Fruit fly (Drosophila melanogaster) whole organism, pupa: ENCODE measurements around the gene Uch.
A peak's percentile ranks its signal among the peaks of the same experiment; 100 is the strongest.

ENCODE experiments used
- CG10348 ChIP-seq: fragments of 200-800 bp; sonication (Bioruptor generic); IDR thresholded peaks from 2 replicates; pipeline ENCODE4 v1.3.6; 2022; ENCODE audit warnings: missing biosample characterization, missing genetic modification characterization
- CG12605 ChIP-seq: fragments of 200-800 bp; sonication (Bioruptor generic); IDR thresholded peaks from 2 replicates; pipeline ENCODE4 v1.3.6; 2022; ENCODE audit warnings: missing biosample characterization, missing genetic modification characterization
- CG13204 ChIP-seq: fragments of 200-800 bp; sonication (Bioruptor generic); optimal IDR thresholded peaks from 2 replicates; lab custom pipeline; 2018; ENCODE audit warnings: missing biosample characterization, mild to moderate bottlenecking, missing genetic modification characterization, moderate library complexity
- CG14655 ChIP-seq: fragments of 200-800 bp; sonication (Bioruptor generic); optimal IDR thresholded peaks from 3 replicates; lab custom pipeline; 2017; ENCODE audit warnings: mild to moderate bottlenecking, missing biosample characterization, missing genetic modification reagents, missing genetic modification characterization
- CG15710 ChIP-seq: fragments of 200-800 bp; sonication (Bioruptor generic); optimal IDR thresholded peaks from 2 replicates; lab custom pipeline; 2018; ENCODE audit warnings: missing biosample characterization, mild to moderate bottlenecking, missing genetic modification characterization, moderate library complexity
- CG17806 ChIP-seq: fragments of 200-800 bp; sonication (Bioruptor generic); optimal IDR thresholded peaks from 2 replicates; lab custom pipeline; 2018; ENCODE audit warnings: missing biosample characterization, mild to moderate bottlenecking, missing genetic modification characterization, moderate library complexity
- CG32121 ChIP-seq: fragments of 200-800 bp; sonication (Bioruptor generic); IDR thresholded peaks from 2 replicates; pipeline ENCODE4 v1.3.6; 2022; ENCODE audit warnings: missing biosample characterization, missing genetic modification characterization
- CG34367 ChIP-seq: fragments of 200-800 bp; sonication (Bioruptor generic); optimal IDR thresholded peaks from 2 replicates; lab custom pipeline; 2018; ENCODE audit warnings: missing biosample characterization, mild to moderate bottlenecking, missing genetic modification characterization
- CG4496 ChIP-seq: fragments of 200-800 bp; sonication (Bioruptor generic); IDR thresholded peaks from 3 replicates; pipeline ENCODE4 v1.3.6; 2022; ENCODE audit warnings: missing biosample characterization, missing genetic modification characterization
- CG8159 ChIP-seq: fragments of 200-800 bp; sonication (Bioruptor generic); optimal IDR thresholded peaks from 3 replicates; lab custom pipeline; 2018; ENCODE audit warnings: missing biosample characterization, mild to moderate bottlenecking, missing genetic modification characterization, moderate library complexity
- CG8301 ChIP-seq: fragments of 200-800 bp; sonication (Bioruptor generic); optimal IDR thresholded peaks from 2 replicates; lab custom pipeline; 2018; ENCODE audit warnings: missing biosample characterization, mild to moderate bottlenecking, missing genetic modification characterization
- CG9948 ChIP-seq: fragments of 200-800 bp; sonication (Bioruptor generic); optimal IDR thresholded peaks from 2 replicates; lab custom pipeline; 2018; ENCODE audit warnings: missing biosample characterization, mild to moderate bottlenecking, missing genetic modification characterization, moderate library complexity
- D1 ChIP-seq: fragments of 200-800 bp; sonication (Bioruptor generic); optimal IDR thresholded peaks from 2 replicates; lab custom pipeline; 2018; ENCODE audit warnings: missing biosample characterization, mild to moderate bottlenecking, missing genetic modification characterization, moderate library complexity
- EcR ChIP-seq: fragments of 200-800 bp; sonication (Bioruptor generic); optimal IDR thresholded peaks from 3 replicates; lab custom pipeline; 2019; ENCODE audit warnings: missing biosample characterization, missing genetic modification characterization, mild to moderate bottlenecking, moderate library complexity, missing genetic modification reagents
- Ets98B ChIP-seq: fragments of 200-800 bp; sonication (Bioruptor generic); IDR thresholded peaks from 2 replicates; pipeline ENCODE4 v1.3.6; 2022; ENCODE audit warnings: missing biosample characterization, missing genetic modification characterization
- Pif1A ChIP-seq: fragments of 200-800 bp; sonication (Bioruptor generic); optimal IDR thresholded peaks from 3 replicates; lab custom pipeline; 2016; ENCODE audit warnings: missing biosample characterization, missing genetic modification characterization
- Pif1B ChIP-seq: fragments of 200-800 bp; sonication (Bioruptor generic); optimal IDR thresholded peaks from 3 replicates; lab custom pipeline; 2016; ENCODE audit warnings: missing biosample characterization, missing genetic modification characterization
- Snoo ChIP-seq: fragments of 200-800 bp; sonication (Bioruptor generic); optimal IDR thresholded peaks from 3 replicates; lab custom pipeline; 2017; ENCODE audit warnings: missing biosample characterization, mild to moderate bottlenecking, missing genetic modification characterization, inconsistent platforms
- fd96Ca ChIP-seq: fragments of 200-800 bp; sonication (Bioruptor generic); IDR thresholded peaks from 3 replicates; pipeline ENCODE4 v1.3.6; 2022; ENCODE audit warnings: missing biosample characterization, missing genetic modification characterization
- gl ChIP-seq: fragments of 200-800 bp; sonication (Bioruptor generic); optimal IDR thresholded peaks from 2 replicates; lab custom pipeline; 2018; ENCODE audit warnings: missing biosample characterization, mild to moderate bottlenecking, missing genetic modification characterization
- rn ChIP-seq: fragments of 200-800 bp; sonication (Bioruptor generic); IDR thresholded peaks from 2 replicates; pipeline ENCODE4 v1.3.6; 2022; ENCODE audit warnings: missing biosample characterization, missing genetic modification characterization

The Uch gene

DNA sequence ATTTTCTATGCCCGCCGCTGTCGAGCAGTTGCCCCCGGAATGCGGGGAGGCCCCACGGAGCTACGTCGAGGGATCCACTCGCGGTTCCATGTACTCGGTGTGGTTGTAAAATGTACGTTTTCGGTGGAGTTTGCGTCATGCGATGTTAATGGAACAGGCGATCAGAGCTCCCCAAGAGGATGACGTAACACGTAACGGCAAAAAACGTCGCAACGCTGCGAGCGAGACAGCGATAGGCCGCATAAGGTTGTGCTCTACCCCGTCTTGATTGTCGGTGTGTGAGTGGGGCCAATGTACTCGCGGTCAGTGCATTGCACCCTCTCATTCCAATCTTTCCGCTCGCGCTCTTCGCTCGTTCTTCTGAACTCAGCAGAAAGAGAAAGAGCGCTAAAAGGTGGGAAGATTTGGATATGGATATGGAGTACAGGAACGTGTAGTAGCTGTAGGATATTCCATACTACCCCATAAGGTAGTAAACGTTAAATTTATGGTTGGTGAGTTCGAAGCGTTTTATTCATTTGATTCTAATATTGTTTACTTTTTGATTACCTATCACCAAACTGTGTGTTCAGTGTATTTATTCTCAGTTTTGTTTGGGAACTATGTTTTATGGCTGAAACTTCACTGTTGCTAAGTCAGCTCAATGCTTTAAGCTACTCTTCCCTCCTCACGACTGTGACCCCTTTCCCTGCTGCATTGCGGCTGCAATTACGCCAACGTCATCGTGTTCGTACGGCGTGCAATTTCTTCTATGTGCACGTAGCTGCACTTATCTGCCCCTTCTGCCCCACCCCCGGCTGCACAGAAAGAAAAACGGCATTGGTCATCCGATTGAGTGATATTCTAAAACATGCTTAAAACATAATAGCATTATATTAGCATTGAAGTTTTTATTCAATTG, 13.6 kb downstream of the Uch start:
- peak; percentile 100 for TF ChIP-seq EcR (GFP tag; lab: Kevin White, UChicago)
- TF ChIP-seq CG17806 (tag; lab: Kevin White, UChicago): peak; percentile 7
- no peak for TF ChIP-seq CG32121
- TF ChIP-seq D1: no peak
- TF ChIP-seq CG13204 (GFP tag; lab: Kevin White, UChicago): peak; percentile 67
- TF ChIP-seq Ets98B (GFP tag; lab: Robert Waterston, UW): no peak
- no peak for TF ChIP-seq Pif1A (GFP tag; lab: Kevin White, UChicago)

dm6 chr2L:2199433-2199796, 14.6 kb downstream of the Uch start:
- TF ChIP-seq EcR (GFP tag; lab: Kevin White, UChicago) (no peak), CG17806 (tag; lab: Kevin White, UChicago) (no peak), fd96Ca (GFP tag; lab: Robert Waterston, UW) (no peak), Pif1B (GFP tag; lab: Kevin White, UChicago) (no peak), gl (tag; lab: Kevin White, UChicago) (no peak), Pif1A (GFP tag; lab: Kevin White, UChicago) (no peak), rn (GFP tag; lab: Robert Waterston, UW) (no peak), Snoo (tag; lab: Kevin White, UChicago) (no peak)

DNA sequence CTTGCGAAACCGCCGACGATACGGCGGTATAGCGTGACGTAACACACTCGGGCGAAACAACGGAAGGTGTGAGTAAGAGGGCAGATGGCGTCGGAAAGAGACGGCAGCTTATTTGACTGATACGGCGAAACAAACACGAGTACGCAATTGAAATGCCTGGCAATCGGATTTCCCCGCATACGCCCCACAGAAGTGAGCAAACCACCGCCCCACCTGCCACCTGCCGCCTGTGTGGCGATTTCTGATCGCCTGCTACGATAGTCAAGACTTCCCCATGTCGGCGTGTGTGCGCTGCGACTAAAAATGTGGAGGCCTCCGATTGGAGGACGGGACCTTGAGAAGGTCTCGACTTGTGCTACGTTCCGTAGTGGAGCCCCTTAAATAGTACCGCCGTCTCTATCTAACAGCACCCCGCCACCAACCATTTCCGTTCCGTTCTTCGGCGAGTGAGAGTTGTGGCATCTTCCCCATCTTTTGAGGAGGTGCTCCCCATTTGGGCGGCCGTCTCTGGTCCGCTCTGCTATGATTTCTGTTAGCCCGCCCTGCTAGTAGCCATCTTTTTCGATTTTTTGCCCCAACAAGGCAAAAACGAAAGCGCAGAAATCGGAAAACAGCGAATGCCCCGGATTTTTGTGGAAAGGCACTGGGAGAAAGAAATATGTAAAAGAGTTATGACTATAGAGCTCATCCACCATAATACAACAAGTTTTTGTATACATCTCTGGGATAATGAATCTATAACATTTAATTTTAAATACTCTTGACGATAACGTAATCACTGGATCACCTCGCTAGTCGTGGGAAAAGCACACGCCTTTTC, 15.2 kb downstream of the Uch start:
- TF ChIP-seq Pif1B (GFP tag; lab: Kevin White, UChicago): peak; percentile 98
- peak; percentile 74 for TF ChIP-seq CG13204 (GFP tag; lab: Kevin White, UChicago)
- TF ChIP-seq CG32121: no peak
- peak; percentile 94 for TF ChIP-seq CG15710 (tag; lab: Kevin White, UChicago)
- TF ChIP-seq CG8159 (tag; lab: Kevin White, UChicago): peak; percentile 95
- TF ChIP-seq fd96Ca (GFP tag; lab: Robert Waterston, UW): no peak
- no peak for TF ChIP-seq CG10348 (GFP tag; lab: Robert Waterston, UW)
- TF ChIP-seq CG12605 (GFP tag; lab: Robert Waterston, UW): no peak
- no peak for TF ChIP-seq Ets98B (GFP tag; lab: Robert Waterston, UW)
- peak; percentile 94 for TF ChIP-seq D1
- no peak for TF ChIP-seq rn (GFP tag; lab: Robert Waterston, UW)
- TF ChIP-seq CG17806 (tag; lab: Kevin White, UChicago): peak; percentile 98
- TF ChIP-seq CG34367 (tag; lab: Kevin White, UChicago): peak; percentile 95
- peak; percentile 99 for TF ChIP-seq Pif1A (GFP tag; lab: Kevin White, UChicago)
- no peak for TF ChIP-seq CG4496 (GFP tag; lab: Robert Waterston, UW)
- peak; percentile 98 for TF ChIP-seq CG9948 (tag; lab: Kevin White, UChicago)
- peak; percentile 95 for TF ChIP-seq gl (tag; lab: Kevin White, UChicago)
- peak; percentile 98 for TF ChIP-seq Snoo (tag; lab: Kevin White, UChicago)
- TF ChIP-seq CG8301 (tag; lab: Kevin White, UChicago): peak; percentile 99
- TF ChIP-seq CG14655 (GFP tag; lab: Kevin White, UChicago): peak; percentile 100
- peak; percentile 92 for TF ChIP-seq EcR (GFP tag; lab: Kevin White, UChicago)

DNA sequence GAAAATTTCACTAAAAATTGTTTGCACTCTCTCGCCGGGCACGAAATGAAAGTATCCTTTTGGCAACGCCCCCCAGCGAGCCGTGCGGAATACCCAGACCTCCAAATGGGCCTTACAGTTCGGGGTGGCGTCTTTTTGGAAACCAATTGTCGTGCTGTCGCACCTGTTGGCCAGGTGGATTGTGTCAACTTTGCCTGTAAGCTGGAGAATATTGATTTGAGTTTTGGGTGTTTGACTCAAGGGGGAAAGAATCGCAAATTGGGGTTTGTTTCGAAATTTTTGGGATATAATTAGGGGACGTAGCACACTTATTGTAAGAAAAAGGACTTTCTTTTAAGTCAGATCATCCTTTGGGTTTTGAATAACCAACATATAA, 15.9 kb downstream of the Uch start:
- TF ChIP-seq CG4496 (GFP tag; lab: Robert Waterston, UW): no peak
- no peak for TF ChIP-seq Pif1A (GFP tag; lab: Kevin White, UChicago)
- no peak for TF ChIP-seq CG10348 (GFP tag; lab: Robert Waterston, UW)
- no peak for TF ChIP-seq CG17806 (tag; lab: Kevin White, UChicago)

DNA sequence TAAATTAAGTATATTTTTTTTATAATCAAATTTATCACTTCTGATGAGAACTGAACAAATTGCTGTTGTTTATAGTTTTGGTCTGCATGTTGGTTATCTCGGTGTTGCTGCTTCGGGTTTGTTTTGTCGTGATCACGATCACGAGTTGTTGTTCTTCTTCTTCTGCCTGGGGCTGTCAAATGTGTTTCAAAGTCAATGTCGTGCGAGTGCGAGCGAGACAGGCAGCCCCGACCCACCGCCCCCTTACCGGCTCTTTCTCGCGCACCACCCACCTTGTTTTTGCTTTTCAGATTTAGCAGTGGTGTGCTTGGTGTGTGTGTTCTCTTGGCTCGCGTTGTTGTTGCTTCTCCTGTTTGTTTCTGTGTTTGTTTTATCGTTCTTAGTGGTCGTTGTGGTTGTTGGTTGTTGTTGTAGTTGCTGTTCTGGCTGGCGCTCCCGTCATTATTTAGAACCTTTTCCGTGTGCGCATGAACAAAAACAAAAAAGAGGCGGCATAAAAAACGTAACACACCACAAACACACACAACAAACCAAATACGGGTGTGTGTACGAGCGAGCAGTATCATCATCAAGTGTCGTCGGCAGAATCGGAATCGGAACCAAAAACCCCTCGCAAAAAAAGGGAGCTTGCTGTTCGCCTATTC, 16.4 kb downstream of the Uch start, which contains the start of gene COX7AL2:
Gene COX7AL2 (minus strand): TSS at position 438 of the 644 bp plus-strand sequence.
- peak; percentile 28 for TF ChIP-seq CG14655 (GFP tag; lab: Kevin White, UChicago)
- no peak for TF ChIP-seq CG15710 (tag; lab: Kevin White, UChicago)
- TF ChIP-seq, all 21 proteins: peak for 1
